Fruit fly (Drosophila melanogaster) whole organism, prepupa: ENCODE data around the gene fz2.

ENCODE experiments used
- Blimp-1 ChIP-seq: fragments of 200-800 bp; sonication (Bioruptor generic); optimal IDR thresholded peaks from 3 replicates; lab custom pipeline; 2017; ENCODE audit warnings: missing biosample characterization, missing genetic modification characterization, mild to moderate bottlenecking, moderate library complexity, missing genetic modification reagents
- CG11294 ChIP-seq: fragments of 200-800 bp; sonication (Bioruptor generic); IDR thresholded peaks from 2 replicates; pipeline ENCODE4 v1.3.6; 2022; ENCODE audit warnings: missing biosample characterization, missing genetic modification characterization
- CG11762 ChIP-seq: fragments of 200-800 bp; sonication (Bioruptor generic); optimal IDR thresholded peaks from 3 replicates; lab custom pipeline; 2016; ENCODE audit warnings: missing biosample characterization, missing genetic modification characterization; ENCODE audit not compliant: insufficient read depth
- CG11902 ChIP-seq: fragments of 200-800 bp; sonication (Bioruptor generic); optimal IDR thresholded peaks from 3 replicates; lab custom pipeline; 2016; ENCODE audit warnings: missing biosample characterization, missing genetic modification characterization
- CG15336 ChIP-seq: fragments of 200-800 bp; sonication (Bioruptor generic); IDR thresholded peaks from 2 replicates; pipeline ENCODE4 v1.3.6; 2022; ENCODE audit warnings: missing biosample characterization, missing genetic modification characterization
- CG1621 ChIP-seq: fragments of 200-800 bp; sonication (Bioruptor generic); optimal IDR thresholded peaks from 3 replicates; lab custom pipeline; 2018; ENCODE audit warnings: missing biosample characterization, mild to moderate bottlenecking, missing genetic modification characterization
- CG3032 ChIP-seq: fragments of 200-800 bp; optimal IDR thresholded peaks from 2 replicates; lab custom pipeline; 2019; ENCODE audit warnings: missing biosample characterization, mild to moderate bottlenecking, missing genetic modification characterization, moderate library complexity
- CG31627 ChIP-seq: fragments of 200-800 bp; sonication (Bioruptor generic); optimal IDR thresholded peaks from 3 replicates; lab custom pipeline; 2016; ENCODE audit warnings: missing biosample characterization, missing genetic modification characterization
- CG32006 ChIP-seq: fragments of 200-800 bp; sonication (Bioruptor generic); optimal IDR thresholded peaks from 3 replicates; lab custom pipeline; 2017; ENCODE audit warnings: missing biosample characterization, mild to moderate bottlenecking, missing genetic modification characterization
- CG34406 ChIP-seq: fragments of 200-800 bp; sonication (Bioruptor generic); optimal IDR thresholded peaks from 3 replicates; lab custom pipeline; 2016; ENCODE audit warnings: missing biosample characterization, missing genetic modification characterization
- CG3919 ChIP-seq: fragments of 200-800 bp; sonication (Bioruptor generic); optimal IDR thresholded peaks from 3 replicates; lab custom pipeline; 2016; ENCODE audit warnings: missing biosample characterization, missing genetic modification characterization
- CG4318 ChIP-seq: fragments of 200-800 bp; sonication (Bioruptor generic); optimal IDR thresholded peaks from 3 replicates; lab custom pipeline; 2017; ENCODE audit warnings: missing biosample characterization, mild to moderate bottlenecking, missing genetic modification characterization
- CG6163 ChIP-seq: fragments of 200-800 bp; sonication (Bioruptor generic); IDR thresholded peaks from 3 replicates; pipeline ENCODE4 v1.3.6; 2022; ENCODE audit warnings: missing biosample characterization, missing genetic modification characterization
- CG6276 ChIP-seq: fragments of 200-800 bp; sonication (Bioruptor generic); optimal IDR thresholded peaks from 2 replicates; lab custom pipeline; 2017; ENCODE audit warnings: missing biosample characterization, mild to moderate bottlenecking, missing genetic modification characterization
- CG6792 ChIP-seq: fragments of 200-800 bp; sonication (Bioruptor generic); optimal IDR thresholded peaks from 3 replicates; lab custom pipeline; 2016; ENCODE audit warnings: missing biosample characterization, missing genetic modification characterization
- CG6808 ChIP-seq: fragments of 200-800 bp; sonication (Bioruptor generic); optimal IDR thresholded peaks from 3 replicates; lab custom pipeline; 2017; ENCODE audit warnings: missing biosample characterization, missing genetic modification characterization, mild to moderate bottlenecking, moderate library complexity, missing genetic modification reagents
- CG7368 ChIP-seq: fragments of 200-800 bp; sonication (Bioruptor generic); optimal IDR thresholded peaks from 3 replicates; lab custom pipeline; 2016; ENCODE audit warnings: missing biosample characterization, missing genetic modification characterization
- CG8119 ChIP-seq: fragments of 200-800 bp; sonication (Bioruptor generic); IDR thresholded peaks from 3 replicates; pipeline ENCODE4 v1.3.6; 2022; ENCODE audit warnings: missing biosample characterization, missing genetic modification characterization
- CG8319 ChIP-seq: fragments of 200-800 bp; sonication (Bioruptor generic); optimal IDR thresholded peaks from 3 replicates; lab custom pipeline; 2016; ENCODE audit warnings: missing biosample characterization, missing genetic modification characterization
- CG8632 ChIP-seq: fragments of 200-800 bp; sonication (Bioruptor generic); optimal IDR thresholded peaks from 3 replicates; lab custom pipeline; 2016; ENCODE audit warnings: missing biosample characterization, missing genetic modification characterization
- Eip93F ChIP-seq: fragments of 200-800 bp; sonication (Bioruptor generic); optimal IDR thresholded peaks from 2 replicates; lab custom pipeline; 2016; ENCODE audit warnings: missing biosample characterization, mild to moderate bottlenecking, missing genetic modification characterization
- Ets21C ChIP-seq: fragments of 200-800 bp; sonication (Bioruptor generic); optimal IDR thresholded peaks from 3 replicates; lab custom pipeline; 2016; ENCODE audit warnings: missing biosample characterization, missing genetic modification characterization
- Ets96B ChIP-seq: fragments of 200-800 bp; optimal IDR thresholded peaks from 2 replicates; lab custom pipeline; 2019; ENCODE audit warnings: missing biosample characterization, mild to moderate bottlenecking, missing genetic modification characterization, moderate library complexity
- Gug ChIP-seq: fragments of 200-800 bp; sonication (Bioruptor generic); IDR thresholded peaks from 2 replicates; pipeline ENCODE4 v1.3.6; 2022; ENCODE audit warnings: missing biosample characterization, missing genetic modification characterization
- Hr38 ChIP-seq: sonication (Bioruptor generic); optimal IDR thresholded peaks from 2 replicates; lab custom pipeline; 2016; ENCODE audit warnings: missing biosample characterization, missing genetic modification characterization
- Met ChIP-seq: fragments of 200-800 bp; sonication (Bioruptor generic); optimal IDR thresholded peaks from 3 replicates; lab custom pipeline; 2016; ENCODE audit warnings: missing biosample characterization, missing genetic modification characterization
- OdsH ChIP-seq: fragments of 200-800 bp; sonication (Bioruptor generic); optimal IDR thresholded peaks from 3 replicates; lab custom pipeline; 2016; ENCODE audit warnings: missing biosample characterization, missing genetic modification characterization
- Sox14 ChIP-seq: fragments of 200-800 bp; sonication (Bioruptor generic); optimal IDR thresholded peaks from 3 replicates; lab custom pipeline; 2016; ENCODE audit warnings: missing biosample characterization, missing genetic modification characterization
- Sox15 ChIP-seq: fragments of 200-800 bp; sonication (Bioruptor generic); optimal IDR thresholded peaks from 3 replicates; lab custom pipeline; 2016; ENCODE audit warnings: missing biosample characterization, missing genetic modification characterization
- achi ChIP-seq: fragments of 200-800 bp; sonication (Bioruptor generic); optimal IDR thresholded peaks from 3 replicates; lab custom pipeline; 2016; ENCODE audit warnings: missing biosample characterization, missing genetic modification characterization
- cyc ChIP-seq: fragments of 200-800 bp; sonication (Bioruptor generic); optimal IDR thresholded peaks from 3 replicates; lab custom pipeline; 2016; ENCODE audit warnings: missing biosample characterization, missing genetic modification characterization
- dac ChIP-seq: fragments of 200-800 bp; sonication (Bioruptor generic); optimal IDR thresholded peaks from 2 replicates; lab custom pipeline; 2017; ENCODE audit warnings: missing biosample characterization, mild to moderate bottlenecking, missing genetic modification characterization
- dsx ChIP-seq: fragments of 200-800 bp; optimal IDR thresholded peaks from 3 replicates; lab custom pipeline; 2019; ENCODE audit warnings: missing biosample characterization, mild to moderate bottlenecking, missing genetic modification characterization, moderate library complexity; ENCODE audit not compliant: poor library complexity, severe bottlenecking
- esn ChIP-seq: fragments of 200-800 bp; sonication (Bioruptor generic); optimal IDR thresholded peaks from 2 replicates; lab custom pipeline; 2016; ENCODE audit warnings: missing biosample characterization, mild to moderate bottlenecking, missing genetic modification characterization, moderate library complexity
- fd59A ChIP-seq: fragments of 200-800 bp; sonication (Bioruptor generic); optimal IDR thresholded peaks from 2 replicates; lab custom pipeline; 2017; ENCODE audit warnings: missing biosample characterization, mild to moderate bottlenecking, missing genetic modification characterization, missing genetic modification reagents
- fd85E ChIP-seq: fragments of 200-800 bp; sonication (Bioruptor generic); optimal IDR thresholded peaks from 3 replicates; lab custom pipeline; 2016; ENCODE audit warnings: missing biosample characterization, missing genetic modification characterization
- fkh ChIP-seq: fragments of 200-800 bp; sonication (Bioruptor generic); optimal IDR thresholded peaks from 3 replicates; lab custom pipeline; 2017; ENCODE audit warnings: missing biosample characterization, mild to moderate bottlenecking, missing genetic modification characterization, moderate library complexity
- lz ChIP-seq: fragments of 200-800 bp; sonication (Bioruptor generic); optimal IDR thresholded peaks from 3 replicates; lab custom pipeline; 2016; ENCODE audit warnings: missing biosample characterization, missing genetic modification characterization
- net ChIP-seq: fragments of 200-800 bp; sonication (Bioruptor generic); optimal IDR thresholded peaks from 3 replicates; lab custom pipeline; 2016; ENCODE audit warnings: missing biosample characterization, missing genetic modification characterization
- pdm3 ChIP-seq: fragments of 200-800 bp; sonication (Bioruptor generic); optimal IDR thresholded peaks from 3 replicates; lab custom pipeline; 2016; ENCODE audit warnings: missing biosample characterization, missing genetic modification characterization
- salr ChIP-seq, 2 experiments: fragments of 200-800 bp; sonication (Bioruptor generic); optimal IDR thresholded peaks; 3 replicates each; lab custom pipeline; 2016 to 2018; ENCODE audit warnings: missing biosample characterization in 2 of 2, missing genetic modification characterization in 2 of 2, mild to moderate bottlenecking in 1 of 2
- spab ChIP-seq: fragments of 200-800 bp; sonication (Bioruptor generic); optimal IDR thresholded peaks from 2 replicates; lab custom pipeline; 2017; ENCODE audit warnings: missing biosample characterization, mild to moderate bottlenecking, missing genetic modification characterization, missing genetic modification reagents
- ss ChIP-seq, 2 experiments: fragments of 200-800 bp; sonication (Bioruptor generic); optimal IDR thresholded peaks; 2 replicates in 1 of 2; 3 replicates in 1 of 2; lab custom pipeline; 2017 to 2018; ENCODE audit warnings: mild to moderate bottlenecking in 2 of 2, missing biosample characterization in 2 of 2, missing genetic modification characterization in 2 of 2, moderate library complexity in 1 of 2
- svp ChIP-seq: fragments of 200-800 bp; sonication (Bioruptor generic); peaks from one replicate; lab custom pipeline; 2016; ENCODE audit warnings: missing biosample characterization, missing genetic modification characterization
- vri ChIP-seq: fragments of 200-800 bp; sonication (Bioruptor generic); optimal IDR thresholded peaks from 3 replicates; lab custom pipeline; 2016; ENCODE audit warnings: missing biosample characterization, mild to moderate bottlenecking, missing genetic modification characterization

The fz2 gene

dm6 chr3L:19168717-19169436 lies 66.3 kb downstream of the fz2 start:
- TF ChIP-seq fd85E (GFP tag; lab: Kevin White, UChicago) = no peak
- no peak for TF ChIP-seq Sox14
- peak; percentile 85 for TF ChIP-seq vri (GFP tag; lab: Kevin White, UChicago)
- TF ChIP-seq Met (GFP tag; lab: Kevin White, UChicago) = no peak
- TF ChIP-seq ss (GFP tag; optimal IDR thresholded peaks at IDR 0.05; lab: Kevin White, UChicago) = peak in 1 of 2 experiments; percentile 59
- TF ChIP-seq CG6808 (GFP tag; lab: Kevin White, UChicago) = no peak
- TF ChIP-seq Eip93F = peak; percentile 22
- TF ChIP-seq dsx = no peak
- TF ChIP-seq fkh (GFP tag; lab: Kevin White, UChicago) = peak; percentile 93
- peak; percentile 76 for TF ChIP-seq svp (GFP tag; lab: Kevin White, UChicago)
- TF ChIP-seq CG8632 (GFP tag; lab: Kevin White, UChicago) = no peak
- no peak for TF ChIP-seq achi (GFP tag; lab: Kevin White, UChicago)
- TF ChIP-seq, all 60 proteins: peak for 5

- peak; percentile 63 to 71 for TF ChIP-seq ss (GFP tag; optimal IDR thresholded peaks at IDR 0.05; lab: Kevin White, UChicago)
- TF ChIP-seq CG3032 (tag; lab: Kevin White, UChicago) = peak; percentile 78
- TF ChIP-seq CG4318 (GFP tag; lab: Kevin White, UChicago) = peak; percentile 82
- peak; percentile 74 for TF ChIP-seq achi (GFP tag; lab: Kevin White, UChicago)
- peak; percentile 48 for TF ChIP-seq pdm3 (GFP tag; lab: Kevin White, UChicago)
- TF ChIP-seq cyc (GFP tag; lab: Kevin White, UChicago) = peak; percentile 39
- peak; percentile 59 for TF ChIP-seq fd59A (GFP tag; lab: Kevin White, UChicago)
- TF ChIP-seq CG11762 (GFP tag; lab: Kevin White, UChicago) = peak; percentile 53
- TF ChIP-seq dac (GFP tag; lab: Kevin White, UChicago) = peak; percentile 43
- TF ChIP-seq fkh (GFP tag; lab: Kevin White, UChicago) = no peak
- peak; percentile 54 for TF ChIP-seq CG6792 (GFP tag; lab: Kevin White, UChicago)
- peak; percentile 82 for TF ChIP-seq CG8119 (GFP tag; lab: Robert Waterston, UW)
- TF ChIP-seq Hr38 (GFP tag; lab: Kevin White, UChicago) = no peak
- TF ChIP-seq CG11902 (GFP tag; lab: Kevin White, UChicago) = peak; percentile 28
- peak; percentile 46 for TF ChIP-seq lz (GFP tag; lab: Kevin White, UChicago)
- TF ChIP-seq vri (GFP tag; lab: Kevin White, UChicago) = peak; percentile 41
- TF ChIP-seq OdsH (GFP tag; lab: Kevin White, UChicago) = peak; percentile 67
- TF ChIP-seq Ets21C (GFP tag; lab: Kevin White, UChicago) = peak; percentile 16
- peak; percentile 70 for TF ChIP-seq CG6276 (GFP tag; lab: Kevin White, UChicago)
- TF ChIP-seq CG34406 (GFP tag; lab: Kevin White, UChicago) = peak; percentile 72
- peak; percentile 60 for TF ChIP-seq dsx
- peak; percentile 53 for TF ChIP-seq CG8319 (GFP tag; lab: Kevin White, UChicago)
- TF ChIP-seq CG1621 = peak; percentile 40
- peak; percentile 55 for TF ChIP-seq CG31627 (GFP tag; lab: Kevin White, UChicago)
- peak; percentile 72 for TF ChIP-seq CG8632 (GFP tag; lab: Kevin White, UChicago)
- peak; percentile 62 for TF ChIP-seq spab (GFP tag; lab: Kevin White, UChicago)
- peak; percentile 76 for TF ChIP-seq CG3919 (GFP tag; lab: Kevin White, UChicago)
- TF ChIP-seq esn (GFP tag; lab: Kevin White, UChicago) = peak; percentile 73
- peak; percentile 75 for TF ChIP-seq CG15336 (GFP tag; lab: Robert Waterston, UW)
- peak; percentile 73 for TF ChIP-seq Ets96B (tag; lab: Kevin White, UChicago)
- TF ChIP-seq Gug (GFP tag; lab: Robert Waterston, UW) = 0 out of 2 replicates have a peak, but pooled peaks have one; percentile 28
- peak; percentile 61 for TF ChIP-seq net (GFP tag; lab: Kevin White, UChicago)
- peak; percentile 87 for TF ChIP-seq CG32006 (GFP tag; lab: Kevin White, UChicago)
- peak in 1 of 2 experiments; percentile 54 for TF ChIP-seq salr (GFP tag; optimal IDR thresholded peaks at IDR 0.05; lab: Kevin White, UChicago)
- TF ChIP-seq Sox14 = peak; percentile 11
- no peak for TF ChIP-seq Blimp-1 (GFP tag; lab: Kevin White, UChicago)
- peak; percentile 69 for TF ChIP-seq CG6808 (GFP tag; lab: Kevin White, UChicago)
- TF ChIP-seq CG7368 (GFP tag; lab: Kevin White, UChicago) = peak; percentile 43
- no peak for TF ChIP-seq CG11294 (GFP tag; lab: Robert Waterston, UW)
- peak; percentile 14 for TF ChIP-seq Eip93F
- peak; percentile 57; the same call in 2 of the 3 replicates for TF ChIP-seq CG6163 (GFP tag; lab: Robert Waterston, UW)
- peak; percentile 56 for TF ChIP-seq Sox15
Observed at dm6 chr3L:19167668-19168354, 67.4 kb downstream of the fz2 start.
